Worm (Caenorhabditis elegans) whole organism, L4 larva: Measurements from ENCODE around the gene dpy-10.

Experiments used
- ceh-28 ChIP-seq: fragments of 150-350 bp; optimal IDR thresholded peaks from 2 replicates; lab custom pipeline; 2014; ENCODE audit warnings: missing biosample characterization, missing genetic modification reagents, missing genetic modification characterization
- dmd-6 ChIP-seq: fragments of 200-800 bp; sonication (Bioruptor generic); IDR thresholded peaks from 2 replicates; pipeline ENCODE4 v1.3.6; 2022; ENCODE audit warnings: missing genetic modification reagents, missing genetic modification characterization, missing compliant biosample characterization
- fos-1 ChIP-seq: fragments of 150-350 bp; optimal IDR thresholded peaks from 2 replicates; lab custom pipeline; 2014; ENCODE audit warnings: missing biosample characterization, missing genetic modification characterization
- zag-1 ChIP-seq: fragments of 150-350 bp; optimal IDR thresholded peaks from 2 replicates; lab custom pipeline; 2014; ENCODE audit warnings: missing biosample characterization, missing genetic modification characterization
- zip-2 ChIP-seq: fragments of 150-350 bp; optimal IDR thresholded peaks from 2 replicates; lab custom pipeline; 2014; ENCODE audit warnings: missing biosample characterization, missing genetic modification characterization

ce11 chrII:6685964-6686363 is 26.1 kb downstream of the dpy-10 start:
- TF ChIP-seq fos-1 (tag; lab: Kevin White, UChicago), result no peak
- TF ChIP-seq ceh-28 (tag; lab: Kevin White, UChicago), result no peak
- no peak for TF ChIP-seq zag-1 (tag; lab: Kevin White, UChicago)
- no peak for TF ChIP-seq zip-2 (tag; lab: Kevin White, UChicago)
- TF ChIP-seq dmd-6, result no peak
